Worm (Caenorhabditis elegans): ENCODE measurements around the gene F25B3.4.

ce11 chrV:9550313-9550712 is 18.3 kb downstream of the F25B3.4 start, which contains the start of gene ehbp-1:
- TF ChIP-seq nhr-85 (tag) (no peak), ztf-11 (tag; optimal IDR thresholded peaks at IDR 0.05) (no peak), fkh-10 (GFP tag; optimal IDR thresholded peaks at IDR 0.05) (peak; percentile 58), ama-1 (optimal IDR thresholded peaks at IDR 0.05) (no peak), ceh-82 (tag; optimal IDR thresholded peaks at IDR 0.05) (no peak), snu-23 (GFP tag; optimal IDR thresholded peaks at IDR 0.05) (peak; percentile 1)
